Worm (Caenorhabditis elegans) whole organism, L2 larva: Measurements from ENCODE around the gene K04G11.3.

ENCODE experiments used
- R02D3.7 ChIP-seq: fragments of 150-350 bp; optimal IDR thresholded peaks from 2 replicates; lab custom pipeline; 2014; ENCODE audit warnings: missing biosample characterization, missing genetic modification characterization
- Y55F3AM.14 ChIP-seq: fragments of 200-800 bp; sonication (Bioruptor generic); optimal IDR thresholded peaks from 2 replicates; lab custom pipeline; 2018; ENCODE audit warnings: mild to moderate bottlenecking, missing genetic modification characterization, missing compliant biosample characterization
- alr-1 ChIP-seq: fragments of 150-350 bp; optimal IDR thresholded peaks from 2 replicates; lab custom pipeline; 2014; ENCODE audit warnings: missing biosample characterization, missing genetic modification characterization
- lsy-2 ChIP-seq, 2 experiments: fragments of 150-350 bp in 1 of 2; sonication (generic microtip) in 1 of 2; optimal IDR thresholded peaks; 2 replicates each; lab custom pipeline; 2014 to 2017; ENCODE audit warnings: missing biosample characterization in 2 of 2, missing genetic modification characterization in 2 of 2
- peb-1 ChIP-seq: fragments of 150-350 bp; optimal IDR thresholded peaks from 2 replicates; lab custom pipeline; 2014; ENCODE audit warnings: missing biosample characterization, missing genetic modification characterization

- TF ChIP-seq alr-1 (tag; lab: Kevin White, UChicago) (no peak), lsy-2 (tag; optimal IDR thresholded peaks at IDR 0.05; lab: Kevin White, UChicago) (no peak), R02D3.7 (tag; lab: Kevin White, UChicago) (no peak), Y55F3AM.14 (GFP tag; lab: Kevin White, UChicago) (no peak), peb-1 (tag; lab: Kevin White, UChicago) (no peak)
Observed at ce11 chrX:14320298-14320697, 27.2 kb downstream of the K04G11.3 start, which contains the start of gene C11H1.9.
